Fruit fly (Drosophila melanogaster) whole organism, pupa: ENCODE data around the gene CG10031.

Experiments used
- CG10348 ChIP-seq: fragments of 200-800 bp; sonication (Bioruptor generic); IDR thresholded peaks from 2 replicates; pipeline ENCODE4 v1.3.6; 2022; ENCODE audit warnings: missing biosample characterization, missing genetic modification characterization
- CG12605 ChIP-seq: fragments of 200-800 bp; sonication (Bioruptor generic); IDR thresholded peaks from 2 replicates; pipeline ENCODE4 v1.3.6; 2022; ENCODE audit warnings: missing biosample characterization, missing genetic modification characterization
- CG13204 ChIP-seq: fragments of 200-800 bp; sonication (Bioruptor generic); optimal IDR thresholded peaks from 2 replicates; lab custom pipeline; 2018; ENCODE audit warnings: missing biosample characterization, mild to moderate bottlenecking, missing genetic modification characterization, moderate library complexity
- CG14655 ChIP-seq: fragments of 200-800 bp; sonication (Bioruptor generic); optimal IDR thresholded peaks from 3 replicates; lab custom pipeline; 2017; ENCODE audit warnings: mild to moderate bottlenecking, missing biosample characterization, missing genetic modification reagents, missing genetic modification characterization
- CG15710 ChIP-seq: fragments of 200-800 bp; sonication (Bioruptor generic); optimal IDR thresholded peaks from 2 replicates; lab custom pipeline; 2018; ENCODE audit warnings: missing biosample characterization, mild to moderate bottlenecking, missing genetic modification characterization, moderate library complexity
- CG17806 ChIP-seq: fragments of 200-800 bp; sonication (Bioruptor generic); optimal IDR thresholded peaks from 2 replicates; lab custom pipeline; 2018; ENCODE audit warnings: missing biosample characterization, mild to moderate bottlenecking, missing genetic modification characterization, moderate library complexity
- CG32121 ChIP-seq: fragments of 200-800 bp; sonication (Bioruptor generic); IDR thresholded peaks from 2 replicates; pipeline ENCODE4 v1.3.6; 2022; ENCODE audit warnings: missing biosample characterization, missing genetic modification characterization
- CG34367 ChIP-seq: fragments of 200-800 bp; sonication (Bioruptor generic); optimal IDR thresholded peaks from 2 replicates; lab custom pipeline; 2018; ENCODE audit warnings: missing biosample characterization, mild to moderate bottlenecking, missing genetic modification characterization
- CG4496 ChIP-seq: fragments of 200-800 bp; sonication (Bioruptor generic); IDR thresholded peaks from 3 replicates; pipeline ENCODE4 v1.3.6; 2022; ENCODE audit warnings: missing biosample characterization, missing genetic modification characterization
- CG8159 ChIP-seq: fragments of 200-800 bp; sonication (Bioruptor generic); optimal IDR thresholded peaks from 3 replicates; lab custom pipeline; 2018; ENCODE audit warnings: missing biosample characterization, mild to moderate bottlenecking, missing genetic modification characterization, moderate library complexity
- CG8301 ChIP-seq: fragments of 200-800 bp; sonication (Bioruptor generic); optimal IDR thresholded peaks from 2 replicates; lab custom pipeline; 2018; ENCODE audit warnings: missing biosample characterization, mild to moderate bottlenecking, missing genetic modification characterization
- CG9948 ChIP-seq: fragments of 200-800 bp; sonication (Bioruptor generic); optimal IDR thresholded peaks from 2 replicates; lab custom pipeline; 2018; ENCODE audit warnings: missing biosample characterization, mild to moderate bottlenecking, missing genetic modification characterization, moderate library complexity
- D1 ChIP-seq: fragments of 200-800 bp; sonication (Bioruptor generic); optimal IDR thresholded peaks from 2 replicates; lab custom pipeline; 2018; ENCODE audit warnings: missing biosample characterization, mild to moderate bottlenecking, missing genetic modification characterization, moderate library complexity
- EcR ChIP-seq: fragments of 200-800 bp; sonication (Bioruptor generic); optimal IDR thresholded peaks from 3 replicates; lab custom pipeline; 2019; ENCODE audit warnings: missing biosample characterization, missing genetic modification characterization, mild to moderate bottlenecking, moderate library complexity, missing genetic modification reagents
- Ets98B ChIP-seq: fragments of 200-800 bp; sonication (Bioruptor generic); IDR thresholded peaks from 2 replicates; pipeline ENCODE4 v1.3.6; 2022; ENCODE audit warnings: missing biosample characterization, missing genetic modification characterization
- Pif1A ChIP-seq: fragments of 200-800 bp; sonication (Bioruptor generic); optimal IDR thresholded peaks from 3 replicates; lab custom pipeline; 2016; ENCODE audit warnings: missing biosample characterization, missing genetic modification characterization
- Pif1B ChIP-seq: fragments of 200-800 bp; sonication (Bioruptor generic); optimal IDR thresholded peaks from 3 replicates; lab custom pipeline; 2016; ENCODE audit warnings: missing biosample characterization, missing genetic modification characterization
- Snoo ChIP-seq: fragments of 200-800 bp; sonication (Bioruptor generic); optimal IDR thresholded peaks from 3 replicates; lab custom pipeline; 2017; ENCODE audit warnings: missing biosample characterization, mild to moderate bottlenecking, missing genetic modification characterization, inconsistent platforms
- fd96Ca ChIP-seq: fragments of 200-800 bp; sonication (Bioruptor generic); IDR thresholded peaks from 3 replicates; pipeline ENCODE4 v1.3.6; 2022; ENCODE audit warnings: missing biosample characterization, missing genetic modification characterization
- gl ChIP-seq: fragments of 200-800 bp; sonication (Bioruptor generic); optimal IDR thresholded peaks from 2 replicates; lab custom pipeline; 2018; ENCODE audit warnings: missing biosample characterization, mild to moderate bottlenecking, missing genetic modification characterization
- rn ChIP-seq: fragments of 200-800 bp; sonication (Bioruptor generic); IDR thresholded peaks from 2 replicates; pipeline ENCODE4 v1.3.6; 2022; ENCODE audit warnings: missing biosample characterization, missing genetic modification characterization

Gene CG10031

DNA sequence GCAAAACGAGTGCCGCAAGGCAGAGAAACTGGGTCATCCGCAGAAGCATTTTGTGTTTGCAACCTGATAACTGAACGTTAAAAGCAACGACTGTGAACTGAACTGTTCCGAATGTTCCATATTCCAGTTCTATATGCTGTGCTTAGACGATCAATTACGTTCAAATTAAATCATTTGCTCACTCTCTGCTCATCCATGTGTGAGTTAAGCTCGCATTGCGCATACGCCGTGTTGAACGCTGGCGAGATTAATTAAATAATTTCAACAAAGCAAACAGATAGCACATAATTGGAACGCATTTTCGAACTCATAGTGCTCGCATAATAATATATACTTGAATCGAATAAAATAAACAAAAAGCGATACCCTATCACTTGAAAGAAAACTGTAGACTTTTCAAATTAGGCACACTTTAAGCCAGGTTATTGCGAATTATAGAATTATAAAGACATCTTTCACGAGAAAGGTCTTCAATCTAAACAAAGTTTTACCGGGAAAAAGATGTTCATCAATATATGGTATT is at the start of gene CG10031, which contains the start of gene CG42464:
Gene CG10031, minus strand, starts transcription at position 101 of the 523 bp plus-strand sequence.
Gene CG42464, plus strand, starts transcription at position 473 of the 523 bp plus-strand sequence.
- no peak for TF ChIP-seq CG10348 (GFP tag; lab: Robert Waterston, UW)
- TF ChIP-seq CG4496, result no peak
- TF ChIP-seq Pif1B (GFP tag; lab: Kevin White, UChicago), result no peak
- no peak for TF ChIP-seq D1 (tag; lab: Kevin White, UChicago)
- TF ChIP-seq CG8301, result no peak
- no peak for TF ChIP-seq Ets98B (GFP tag; lab: Robert Waterston, UW)
- no peak for TF ChIP-seq CG13204
- no peak for TF ChIP-seq CG8159 (tag; lab: Kevin White, UChicago)
- no peak for TF ChIP-seq CG14655 (GFP tag; lab: Kevin White, UChicago)
- no peak for TF ChIP-seq fd96Ca (GFP tag; lab: Robert Waterston, UW)
- no peak for TF ChIP-seq EcR (GFP tag; lab: Kevin White, UChicago)

DNA sequence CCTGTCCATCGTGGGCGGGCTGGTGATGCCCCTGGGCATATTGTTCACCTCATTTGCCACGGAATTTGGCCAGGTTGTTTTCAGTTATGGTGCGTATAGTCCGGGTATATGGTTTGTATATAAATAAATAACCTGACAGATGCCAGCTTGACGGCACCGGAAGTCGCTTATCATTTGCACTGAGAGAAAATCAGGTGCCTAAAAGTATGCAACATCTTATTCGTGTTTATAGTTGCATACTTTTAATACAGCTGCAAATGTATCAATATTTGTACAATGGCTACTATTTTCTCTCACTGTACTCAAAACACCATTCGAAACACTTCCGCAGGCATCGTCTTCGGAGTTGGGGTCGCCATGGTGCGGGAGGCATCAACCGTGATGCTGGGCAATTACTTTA is 49.8 kb upstream of the CG10031 start:
- TF ChIP-seq CG4496 (peak; percentile 65; the same call in 1 of the 3 replicates), CG12605 (GFP tag; lab: Robert Waterston, UW) (0 out of 2 replicates have a peak, but pooled peaks have one; percentile 11), CG8301 (no peak)
- TF ChIP-seq, all 21 proteins: peak for 2

DNA sequence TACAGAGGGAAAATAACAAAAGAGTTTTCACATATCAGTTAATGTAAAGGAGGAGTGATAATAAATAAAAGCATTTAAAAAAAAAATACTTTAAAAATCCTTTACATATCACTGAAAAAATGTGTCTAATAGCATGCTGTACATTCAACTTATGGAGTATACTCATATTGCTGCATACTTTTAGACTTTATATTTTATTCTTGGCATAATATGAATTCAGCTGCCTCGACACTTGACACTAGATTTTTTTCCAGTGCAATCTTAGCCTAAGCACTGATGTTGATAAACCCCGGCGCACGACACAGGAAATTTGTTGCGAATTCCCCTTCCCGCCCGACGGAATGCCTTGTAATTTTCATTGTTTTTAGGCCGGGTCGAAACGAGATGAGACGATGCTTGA is 41.6 kb upstream of the CG10031 start:
- no peak for TF ChIP-seq CG15710 (tag; lab: Kevin White, UChicago)
- TF ChIP-seq CG12605 (GFP tag; lab: Robert Waterston, UW), result no peak
- TF ChIP-seq CG4496, result no peak
- no peak for TF ChIP-seq Pif1B (GFP tag; lab: Kevin White, UChicago)
- TF ChIP-seq gl (tag; lab: Kevin White, UChicago), result no peak
- TF ChIP-seq CG14655 (GFP tag; lab: Kevin White, UChicago), result no peak

DNA sequence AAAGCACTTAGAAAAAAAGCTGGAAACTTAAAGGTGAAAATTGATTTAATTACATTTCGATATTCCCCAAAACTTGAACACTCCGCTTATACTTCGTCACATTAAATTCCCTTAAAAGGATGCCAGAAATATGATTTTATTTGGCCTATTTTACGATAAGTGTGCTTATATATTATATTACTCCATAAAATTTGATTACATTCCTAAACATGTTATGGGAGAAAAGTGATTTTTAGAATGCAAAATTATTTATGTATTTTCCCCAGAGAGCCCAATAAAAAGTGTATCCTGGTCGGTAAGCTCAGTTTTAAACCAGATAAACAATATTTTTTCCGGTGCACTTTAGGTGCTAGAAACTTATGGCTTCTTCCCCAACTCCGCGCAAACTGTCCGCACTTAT is 38.8 kb upstream of the CG10031 start:
- TF ChIP-seq CG14655 (GFP tag; lab: Kevin White, UChicago) (peak; percentile 44), Pif1B (GFP tag; lab: Kevin White, UChicago) (peak; percentile 9), rn (no peak), CG8301 (peak; percentile 39), CG10348 (GFP tag; lab: Robert Waterston, UW) (no peak), Pif1A (GFP tag; lab: Kevin White, UChicago) (peak; percentile 3), CG8159 (tag; lab: Kevin White, UChicago) (peak; percentile 28), CG9948 (tag; lab: Kevin White, UChicago) (peak; percentile 24)

DNA sequence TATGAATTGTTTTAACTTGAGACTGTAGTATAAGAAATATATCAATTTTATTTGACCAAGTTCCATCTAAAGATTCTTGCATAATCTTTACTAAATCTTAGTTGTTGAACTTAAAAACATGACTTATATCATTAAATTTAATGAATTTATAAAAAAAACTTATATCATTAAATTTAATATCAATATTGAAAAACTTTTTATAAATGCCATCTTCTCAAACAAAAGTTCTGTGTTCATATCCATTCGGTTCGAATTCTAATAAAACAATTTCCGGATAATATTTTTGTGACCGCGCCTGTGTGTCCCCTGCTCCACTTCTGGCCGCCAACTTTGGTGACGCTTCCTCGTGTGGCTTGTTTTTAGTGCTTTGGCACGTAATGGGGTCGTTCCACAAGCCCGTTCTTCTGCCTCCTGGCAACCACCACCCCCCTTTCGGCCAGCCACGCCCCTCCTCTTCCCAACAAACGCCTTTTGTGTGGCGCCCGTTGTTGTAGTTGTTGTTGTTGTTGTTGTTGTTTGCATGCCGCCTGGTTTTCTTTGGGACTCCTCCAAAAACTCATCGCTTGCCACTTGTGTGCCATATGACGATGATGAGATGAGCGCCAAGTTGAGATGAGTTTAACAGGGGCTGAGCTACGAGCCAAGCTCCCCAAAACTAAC is 38.2 kb upstream of the CG10031 start:
- TF ChIP-seq CG17806 (tag; lab: Kevin White, UChicago) (no peak), CG4496 (0 out of 3 replicates have a peak, but pooled peaks have one; percentile 39), CG15710 (tag; lab: Kevin White, UChicago) (peak; percentile 30), CG8301 (peak; percentile 36), CG32121 (GFP tag; lab: Robert Waterston, UW) (peak; percentile 21; the same call in 1 of the 2 replicates), CG34367 (tag; lab: Kevin White, UChicago) (no peak), Pif1B (GFP tag; lab: Kevin White, UChicago) (no peak), CG14655 (GFP tag; lab: Kevin White, UChicago) (peak; percentile 50), CG9948 (tag; lab: Kevin White, UChicago) (peak; percentile 39), CG13204 (peak; percentile 12), CG8159 (tag; lab: Kevin White, UChicago) (peak; percentile 53)

DNA sequence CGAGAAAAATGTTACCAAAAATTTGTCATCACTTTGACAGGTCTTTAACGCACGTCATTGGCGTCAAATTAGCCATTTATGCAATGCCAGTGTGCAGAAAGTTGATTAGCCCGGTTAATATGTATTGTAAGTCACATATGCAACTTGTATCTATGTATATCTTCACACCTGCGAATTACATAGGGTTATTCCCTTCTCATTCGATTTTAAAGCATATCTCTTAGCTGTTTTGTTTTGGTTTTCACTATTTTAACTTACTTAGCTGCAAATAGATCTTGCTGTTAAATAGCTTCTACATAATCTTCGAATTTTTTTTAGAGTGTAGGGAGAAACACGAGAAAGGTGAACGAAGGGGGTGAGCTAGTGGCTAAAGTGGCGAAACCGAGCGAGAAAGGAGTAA is 32.2 kb upstream of the CG10031 start:
- peak; percentile 72 for TF ChIP-seq CG8301
- no peak for TF ChIP-seq D1 (tag; lab: Kevin White, UChicago)
- TF ChIP-seq Ets98B (GFP tag; lab: Robert Waterston, UW), result peak; percentile 13; the same call in 1 of the 2 replicates
- TF ChIP-seq Snoo (tag; lab: Kevin White, UChicago), result no peak
- no peak for TF ChIP-seq CG15710 (tag; lab: Kevin White, UChicago)
- no peak for TF ChIP-seq CG10348 (GFP tag; lab: Robert Waterston, UW)
- peak; percentile 31; the same call in 1 of the 2 replicates for TF ChIP-seq CG32121 (GFP tag; lab: Robert Waterston, UW)
- TF ChIP-seq CG14655 (GFP tag; lab: Kevin White, UChicago), result peak; percentile 70
- TF ChIP-seq CG13204, result no peak
